Worm (Caenorhabditis elegans) whole organism, mixed stage, embryonic: ENCODE measurements around the gene vit-6.

Experiments
- elt-3 ChIP-seq: fragments of 150-350 bp; optimal IDR thresholded peaks from 2 replicates; lab custom pipeline; 2014; ENCODE audit warnings: missing biosample characterization, missing genetic modification characterization
- nhr-12 ChIP-seq: fragments of 150-350 bp; optimal IDR thresholded peaks from 2 replicates; lab custom pipeline; 2014; ENCODE audit warnings: missing biosample characterization, missing genetic modification characterization
- nhr-2 ChIP-seq: fragments of 150-350 bp; optimal IDR thresholded peaks from 2 replicates; lab custom pipeline; 2014; ENCODE audit warnings: missing biosample characterization, missing genetic modification characterization
- nhr-28 ChIP-seq: fragments of 150-350 bp; optimal IDR thresholded peaks from 2 replicates; lab custom pipeline; 2014; ENCODE audit warnings: missing biosample characterization, missing genetic modification characterization
- sptf-1 ChIP-seq: sonication (generic microtip); optimal IDR thresholded peaks from 2 replicates; lab custom pipeline; 2017; ENCODE audit warnings: mild to moderate bottlenecking, missing genetic modification characterization, moderate library complexity, missing compliant biosample characterization

DNA sequence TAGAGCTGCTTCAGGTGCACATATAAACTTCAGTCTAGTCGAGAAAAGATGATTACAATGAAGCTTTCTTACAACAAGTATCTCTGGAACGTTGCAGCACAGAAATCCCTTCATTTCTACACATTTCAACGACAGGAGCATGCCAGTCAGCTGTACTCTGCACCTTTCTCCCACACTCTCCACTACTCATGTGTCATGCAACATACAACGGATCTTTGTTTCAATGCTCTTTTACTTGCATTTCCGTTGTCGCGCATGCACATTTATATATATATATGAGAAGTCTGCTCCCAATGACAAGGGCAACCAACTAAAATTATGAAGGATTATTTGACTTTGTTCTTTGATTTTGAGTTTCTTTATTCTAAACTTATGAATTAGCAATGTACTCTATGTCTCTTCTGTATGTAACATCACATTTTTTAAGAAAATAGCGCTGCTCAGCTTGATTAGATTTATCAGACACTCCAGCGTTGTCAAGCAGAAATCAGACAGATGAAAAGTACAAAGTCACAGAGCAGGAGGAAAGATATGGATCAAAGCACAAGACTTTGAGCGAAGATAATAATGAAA, 25.8 kb upstream of the vit-6 start:
- TF ChIP-seq nhr-12 (tag; lab: Kevin White, UChicago) (no peak), sptf-1 (no peak), nhr-28 (tag; lab: Kevin White, UChicago) (no peak), nhr-2 (no peak), elt-3 (tag; lab: Kevin White, UChicago) (no peak)
